Worm (Caenorhabditis elegans) whole organism, young adult: ENCODE data around the gene Y69E1A.4.

ENCODE experiments used
- C06A6.2 ChIP-seq: fragments of 200-800 bp; sonication (Bioruptor generic); conservative IDR thresholded peaks from 2 replicates; pipeline ENCODE4 v1.3.6; 2022; ENCODE audit warnings: missing genetic modification characterization, missing compliant biosample characterization
- F23B12.7 ChIP-seq: sonication (generic microtip); optimal IDR thresholded peaks from 2 replicates; lab custom pipeline; 2017; ENCODE audit warnings: missing genetic modification characterization, mild to moderate bottlenecking, missing compliant biosample characterization, antibody characterized with exemption, moderate library complexity; ENCODE audit not compliant: insufficient read depth
- F49E8.2 ChIP-seq: sonication (generic microtip); optimal IDR thresholded peaks from 3 replicates; lab custom pipeline; 2017; ENCODE audit warnings: missing genetic modification characterization, mild to moderate bottlenecking, missing compliant biosample characterization, antibody characterized with exemption, moderate library complexity; ENCODE audit not compliant: insufficient read depth
- ama-1 ChIP-seq, 3 experiments: fragments of 150-350 bp in 1 of 3; sonication (generic microtip) in 2 of 3; optimal IDR thresholded peaks; 2 replicates each; lab custom pipeline; 2014 to 2018; ENCODE audit warnings: missing biosample characterization in 2 of 3, missing genetic modification characterization in 2 of 3, missing genetic modification reagents in 2 of 3
- attf-6 ChIP-seq: fragments of 200-800 bp; sonication (Bioruptor generic); IDR thresholded peaks from 2 replicates; pipeline ENCODE4 v1.3.6; 2022; ENCODE audit warnings: missing genetic modification reagents, missing genetic modification characterization, missing compliant biosample characterization
- ceh-91 ChIP-seq: fragments of 200-800 bp; sonication (Bioruptor generic); IDR thresholded peaks from 2 replicates; pipeline ENCODE4 v1.3.6; 2022; ENCODE audit warnings: missing genetic modification reagents, missing genetic modification characterization, missing compliant biosample characterization
- hmg-1.2 ChIP-seq: fragments of 200-800 bp; sonication (Bioruptor generic); IDR thresholded peaks from 2 replicates; pipeline ENCODE4 v1.3.6; 2022; ENCODE audit warnings: missing genetic modification reagents, missing genetic modification characterization, missing compliant biosample characterization
- lin-26 ChIP-seq: fragments of 200-800 bp; sonication (Bioruptor generic); IDR thresholded peaks from 2 replicates; pipeline ENCODE4 v1.3.6; 2022; ENCODE audit warnings: missing genetic modification reagents, missing genetic modification characterization, missing compliant biosample characterization
- mxl-1 ChIP-seq: sonication (generic microtip); optimal IDR thresholded peaks from 2 replicates; lab custom pipeline; 2016; ENCODE audit warnings: missing genetic modification characterization, missing compliant biosample characterization
- pbrm-1 ChIP-seq: fragments of 200-800 bp; sonication (Bioruptor generic); IDR thresholded peaks from 2 replicates; pipeline ENCODE4 v1.3.6; 2022; ENCODE audit warnings: missing genetic modification reagents, missing genetic modification characterization, missing compliant biosample characterization
- snpc-4 ChIP-seq, 5 experiments: fragments of 150-350 bp in 1 of 5; sonication (generic microtip) in 4 of 5; optimal IDR thresholded peaks; 2 replicates each; lab custom pipeline; 2014 to 2018; ENCODE audit warnings: missing genetic modification characterization in 5 of 5, missing biosample characterization in 3 of 5, antibody characterized with exemption in 2 of 5, mild to moderate bottlenecking in 2 of 5, missing compliant biosample characterization in 2 of 5, missing genotype in 2 of 5, moderate library complexity in 2 of 5, missing genetic modification reagents in 1 of 5
- unc-62 ChIP-seq: fragments of 150-350 bp; optimal IDR thresholded peaks from 2 replicates; lab custom pipeline; 2014; ENCODE audit warnings: missing biosample characterization, missing genetic modification reagents, missing genetic modification characterization
- zim-3 ChIP-seq: sonication (generic microtip); optimal IDR thresholded peaks from 2 replicates; lab custom pipeline; 2017; ENCODE audit warnings: mild to moderate bottlenecking, missing genetic modification characterization, moderate library complexity, missing compliant biosample characterization

- TF ChIP-seq attf-6: no peak
- no peak for TF ChIP-seq hmg-1.2 (GFP tag; lab: Robert Waterston, UW)
- no peak for TF ChIP-seq mxl-1
- TF ChIP-seq ama-1 (optimal IDR thresholded peaks at IDR 0.05; lab: Kevin White, UChicago): no peak
- no peak for TF ChIP-seq ama-1 (GFP tag; optimal IDR thresholded peaks at IDR 0.05; lab: Kevin White, UChicago)
- no peak for TF ChIP-seq zim-3 (tag; lab: Kevin White, UChicago)
- TF ChIP-seq snpc-4 (GFP tag; optimal IDR thresholded peaks at IDR 0.05; lab: Kevin White, UChicago): no peak
- no peak for TF ChIP-seq snpc-4 (tag; optimal IDR thresholded peaks at IDR 0.05; lab: Kevin White, UChicago)
- TF ChIP-seq unc-62: no peak
- no peak for TF ChIP-seq lin-26 (GFP tag; lab: Robert Waterston, UW)
- no peak for TF ChIP-seq F49E8.2
- TF ChIP-seq C06A6.2 (GFP tag; lab: Robert Waterston, UW): no peak
- no peak for TF ChIP-seq ceh-91 (GFP tag; lab: Robert Waterston, UW)
- no peak for TF ChIP-seq F23B12.7 (tag; lab: Kevin White, UChicago)
- TF ChIP-seq pbrm-1 (GFP tag; lab: Robert Waterston, UW): no peak
Measured at ce11 chrIV:10970767-10971166, 15.7 kb downstream of the Y69E1A.4 start.
